Fruit fly (Drosophila melanogaster) whole organism, embryonic: ENCODE results near the gene CG42674.

ENCODE experiments used
- B-H1 ChIP-seq: fragments of 200-800 bp; sonication (Bioruptor generic); IDR thresholded peaks from 3 replicates; pipeline ENCODE4 v1.3.6; 2022; ENCODE audit warnings: missing biosample characterization, missing genetic modification characterization
- BEAF-32 ChIP-seq: fragments of 200-800 bp; sonication (Bioruptor generic); optimal IDR thresholded peaks from 3 replicates; lab custom pipeline; 2017; ENCODE audit warnings: missing biosample characterization, missing genetic modification characterization, mild to moderate bottlenecking, moderate library complexity, missing genetic modification reagents
- Blimp-1 ChIP-seq: fragments of 200-800 bp; sonication (Bioruptor generic); optimal IDR thresholded peaks from 3 replicates; lab custom pipeline; 2018; ENCODE audit warnings: missing biosample characterization, missing genetic modification characterization, mild to moderate bottlenecking, moderate library complexity, missing genetic modification reagents
- CG11695 ChIP-seq: fragments of 200-800 bp; sonication (Bioruptor generic); IDR thresholded peaks from 3 replicates; pipeline ENCODE4 v1.3.6; 2022; ENCODE audit warnings: missing biosample characterization, missing genetic modification characterization
- CG14050 ChIP-seq: fragments of 200-800 bp; sonication (Bioruptor generic); IDR thresholded peaks from 3 replicates; pipeline ENCODE4 v1.3.6; 2022; ENCODE audit warnings: missing biosample characterization, missing genetic modification characterization
- CG14441 ChIP-seq: fragments of 200-800 bp; sonication (Bioruptor generic); IDR thresholded peaks from 2 replicates; pipeline ENCODE4 v1.3.6; 2022; ENCODE audit warnings: missing biosample characterization, missing genetic modification characterization
- CG15601 ChIP-seq: fragments of 200-800 bp; sonication (Bioruptor generic); optimal IDR thresholded peaks from 3 replicates; lab custom pipeline; 2019; ENCODE audit warnings: missing biosample characterization, mild to moderate bottlenecking, missing genetic modification characterization, moderate library complexity
- CG15696 ChIP-seq: fragments of 200-800 bp; sonication (Bioruptor generic); optimal IDR thresholded peaks from 2 replicates; lab custom pipeline; 2019; ENCODE audit warnings: missing biosample characterization, mild to moderate bottlenecking, missing genetic modification characterization, moderate library complexity
- CG1603 ChIP-seq: fragments of 200-800 bp; sonication (Bioruptor generic); optimal IDR thresholded peaks from 2 replicates; lab custom pipeline; 2019; ENCODE audit warnings: missing biosample characterization, mild to moderate bottlenecking, missing genetic modification characterization, moderate library complexity
- CG17829 ChIP-seq: fragments of 200-800 bp; optimal IDR thresholded peaks from 2 replicates; lab custom pipeline; 2019; ENCODE audit warnings: missing biosample characterization, mild to moderate bottlenecking, missing genetic modification characterization, moderate library complexity
- CG2712 ChIP-seq: fragments of 200-800 bp; optimal IDR thresholded peaks from 3 replicates; lab custom pipeline; 2019; ENCODE audit warnings: missing biosample characterization, mild to moderate bottlenecking, missing genetic modification characterization, moderate library complexity
- CG32772 ChIP-seq: fragments of 200-800 bp; sonication (Bioruptor generic); IDR thresholded peaks from 2 replicates; pipeline ENCODE4 v1.3.6; 2022; ENCODE audit warnings: missing biosample characterization, missing genetic modification characterization
- CG9437 ChIP-seq: fragments of 200-800 bp; sonication (Bioruptor generic); optimal IDR thresholded peaks from 2 replicates; lab custom pipeline; 2018; ENCODE audit warnings: missing biosample characterization, mild to moderate bottlenecking, missing genetic modification characterization
- Fer1 ChIP-seq: fragments of 200-800 bp; sonication (Bioruptor generic); optimal IDR thresholded peaks from 2 replicates; lab custom pipeline; 2017; ENCODE audit warnings: missing biosample characterization, mild to moderate bottlenecking, missing genetic modification characterization
- HmgD ChIP-seq: fragments of 200-800 bp; sonication (Bioruptor generic); optimal IDR thresholded peaks from 3 replicates; lab custom pipeline; 2016; ENCODE audit warnings: missing biosample characterization, missing genetic modification characterization
- HmgZ ChIP-seq: fragments of 200-800 bp; sonication (Bioruptor generic); optimal IDR thresholded peaks from 2 replicates; lab custom pipeline; 2018; ENCODE audit warnings: missing biosample characterization, mild to moderate bottlenecking, missing genetic modification characterization
- Hr39 ChIP-seq: fragments of >200 bp; optimal IDR thresholded peaks from 2 replicates; lab custom pipeline; 2017
- Jarid2 ChIP-seq: fragments of 200-800 bp; sonication (Bioruptor generic); optimal IDR thresholded peaks from 3 replicates; lab custom pipeline; 2017; ENCODE audit warnings: mild to moderate bottlenecking, missing biosample characterization, missing genetic modification reagents, missing genetic modification characterization
- Max ChIP-seq: fragments of 200-800 bp; sonication (Bioruptor generic); optimal IDR thresholded peaks from 2 replicates; lab custom pipeline; 2016; ENCODE audit warnings: missing biosample characterization, mild to moderate bottlenecking, missing genetic modification characterization
- Optix ChIP-seq: fragments of 200-800 bp; sonication (Bioruptor generic); IDR thresholded peaks from 3 replicates; pipeline ENCODE4 v1.3.6; 2022; ENCODE audit warnings: missing biosample characterization, missing genetic modification characterization
- Pdp1 ChIP-seq, 2 experiments: fragments of 200-800 bp; sonication (Bioruptor generic); optimal IDR thresholded peaks; 3 replicates each; lab custom pipeline; 2016; ENCODE audit warnings: missing biosample characterization in 2 of 2, missing genetic modification characterization in 2 of 2, mild to moderate bottlenecking in 1 of 2, moderate library complexity in 1 of 2
- Poxn ChIP-seq: fragments of 200-800 bp; sonication (Bioruptor generic); IDR thresholded peaks from 2 replicates; pipeline ENCODE4 v1.3.6; 2022; ENCODE audit warnings: missing biosample characterization, missing genetic modification characterization
- Side ChIP-seq: fragments of 200-800 bp; sonication (Bioruptor generic); optimal IDR thresholded peaks from 2 replicates; lab custom pipeline; 2016; ENCODE audit warnings: missing biosample characterization, missing genetic modification characterization
- Trl ChIP-seq, 3 experiments: fragments of >200 bp in 2 of 3; fragments of 200-800 bp in 1 of 3; sonication (Bioruptor generic) in 1 of 3; optimal IDR thresholded peaks; 2 replicates in 1 of 3; 3 replicates in 2 of 3; lab custom pipeline; 2016 to 2017; ENCODE audit warnings: missing biosample characterization in 1 of 3, missing genetic modification characterization in 1 of 3
- cato ChIP-seq: fragments of 200-800 bp; sonication (Bioruptor generic); optimal IDR thresholded peaks from 2 replicates; lab custom pipeline; 2016; ENCODE audit warnings: missing biosample characterization, missing genetic modification characterization, borderline replicate concordance
- chinmo ChIP-seq: fragments of 200-800 bp; sonication (Bioruptor generic); IDR thresholded peaks from 4 replicates; pipeline ENCODE4 v1.3.6; 2022; ENCODE audit warnings: missing biosample characterization, missing genetic modification characterization; ENCODE audit not compliant: partially characterized antibody
- dan ChIP-seq: fragments of 200-800 bp; sonication (Bioruptor generic); IDR thresholded peaks from 2 replicates; pipeline ENCODE4 v1.3.6; 2022; ENCODE audit warnings: missing biosample characterization, missing genetic modification characterization
- dmrt11E ChIP-seq: fragments of 200-800 bp; sonication (Bioruptor generic); optimal IDR thresholded peaks from 3 replicates; lab custom pipeline; 2018; ENCODE audit warnings: missing biosample characterization, mild to moderate bottlenecking, missing genetic modification characterization, moderate library complexity
- exex ChIP-seq: fragments of 200-800 bp; sonication (Bioruptor generic); optimal IDR thresholded peaks from 4 replicates; lab custom pipeline; 2018; ENCODE audit warnings: missing biosample characterization, mild to moderate bottlenecking, missing genetic modification characterization, moderate library complexity
- fru ChIP-seq: fragments of >200 bp; optimal IDR thresholded peaks from 2 replicates; lab custom pipeline; 2017
- grau ChIP-seq: fragments of 200-800 bp; optimal IDR thresholded peaks from 3 replicates; lab custom pipeline; 2019; ENCODE audit warnings: missing biosample characterization, mild to moderate bottlenecking, missing genetic modification characterization, moderate library complexity
- grn ChIP-seq: fragments of 200-800 bp; sonication (Bioruptor generic); optimal IDR thresholded peaks from 3 replicates; lab custom pipeline; 2017; ENCODE audit warnings: missing biosample characterization, missing genetic modification characterization
- gro ChIP-seq: fragments of 200-800 bp; sonication (Bioruptor generic); optimal IDR thresholded peaks from 2 replicates; lab custom pipeline; 2016; ENCODE audit warnings: missing biosample characterization, missing genetic modification characterization
- gt ChIP-seq: fragments of 200-800 bp; sonication (Bioruptor generic); IDR thresholded peaks from 2 replicates; pipeline ENCODE4 v1.3.6; 2022; ENCODE audit warnings: missing biosample characterization, missing genetic modification characterization
- kay ChIP-seq: fragments of 200-800 bp; sonication (Bioruptor generic); optimal IDR thresholded peaks from 2 replicates; lab custom pipeline; 2016; ENCODE audit warnings: missing biosample characterization, missing genetic modification characterization
- lab ChIP-seq: fragments of 200-800 bp; sonication (Bioruptor generic); optimal IDR thresholded peaks from 3 replicates; lab custom pipeline; 2017; ENCODE audit warnings: missing biosample characterization, missing genetic modification characterization, mild to moderate bottlenecking, moderate library complexity, missing genetic modification reagents
- lilli ChIP-seq: fragments of 200-800 bp; sonication (Bioruptor generic); optimal IDR thresholded peaks from 3 replicates; lab custom pipeline; 2016; ENCODE audit warnings: missing biosample characterization, missing genetic modification characterization
- oc ChIP-seq: fragments of 200-800 bp; sonication (Bioruptor generic); optimal IDR thresholded peaks from 2 replicates; lab custom pipeline; 2018; ENCODE audit warnings: missing biosample characterization, mild to moderate bottlenecking, missing genetic modification characterization, moderate library complexity
- ro ChIP-seq: fragments of 200-800 bp; sonication (Bioruptor generic); IDR thresholded peaks from 2 replicates; pipeline ENCODE4 v1.3.6; 2022; ENCODE audit warnings: missing biosample characterization, missing genetic modification characterization
- salm ChIP-seq: fragments of 200-800 bp; sonication (Bioruptor generic); optimal IDR thresholded peaks from 2 replicates; lab custom pipeline; 2018; ENCODE audit warnings: missing biosample characterization, mild to moderate bottlenecking, missing genetic modification characterization
- sr ChIP-seq: fragments of 200-800 bp; sonication (Bioruptor generic); IDR thresholded peaks from 3 replicates; pipeline ENCODE4 v1.3.6; 2022; ENCODE audit warnings: missing biosample characterization, missing genetic modification characterization
- ttk ChIP-seq: fragments of 200-800 bp; sonication (Bioruptor generic); IDR thresholded peaks from 2 replicates; pipeline ENCODE4 v2.1.2; 2022; ENCODE audit warnings: missing biosample characterization, missing genetic modification characterization
- vnd ChIP-seq: fragments of 200-800 bp; sonication (Bioruptor generic); IDR thresholded peaks from 3 replicates; pipeline ENCODE4 v1.3.6; 2022; ENCODE audit warnings: missing biosample characterization, missing genetic modification characterization; ENCODE audit not compliant: partially characterized antibody
- vvl ChIP-seq: fragments of 200-800 bp; sonication (Bioruptor generic); IDR thresholded peaks from 2 replicates; pipeline ENCODE4 v1.3.6; 2022; ENCODE audit warnings: missing biosample characterization, missing genetic modification characterization

CG42674 gene

DNA sequence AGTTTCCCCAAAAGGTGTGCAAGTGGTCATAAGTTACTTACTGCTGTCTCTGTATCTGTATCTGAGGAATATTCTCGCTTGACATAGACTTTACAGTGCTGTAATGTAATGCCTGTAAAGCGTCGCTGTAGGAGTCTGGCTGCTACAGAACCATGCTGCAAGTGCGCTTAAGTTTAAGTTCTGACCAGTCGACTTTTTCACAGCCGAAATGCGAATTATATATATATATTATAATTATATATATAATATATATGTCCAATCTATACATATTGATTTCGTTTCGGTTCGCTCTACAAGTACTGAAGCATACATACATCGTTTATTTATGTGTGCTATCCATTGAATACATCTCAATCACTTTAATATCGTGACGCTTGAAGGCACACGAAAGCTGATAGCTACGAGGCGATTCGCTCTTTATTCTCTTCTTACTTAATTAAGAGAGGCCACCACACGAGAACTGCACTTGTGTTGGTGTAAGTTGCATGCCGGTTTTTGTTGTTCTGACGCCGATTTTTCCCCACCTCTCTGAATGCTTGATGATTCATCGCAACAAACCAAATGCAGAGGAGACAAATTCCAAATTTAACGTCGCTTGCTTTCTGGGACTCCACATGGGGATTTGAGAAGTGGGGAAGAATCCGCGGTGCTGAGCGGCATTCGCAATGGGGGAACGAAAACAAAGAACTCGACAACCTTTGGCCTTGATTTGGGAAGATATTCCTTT is 11.7 kb downstream of the CG42674 start (continued):
- TF ChIP-seq dmrt11E (tag; lab: Kevin White, UChicago) (no peak), BEAF-32 (peak; percentile 16), lab (GFP tag; lab: Kevin White, UChicago) (no peak), HmgD (GFP tag; lab: Kevin White, UChicago) (no peak)

DNA sequence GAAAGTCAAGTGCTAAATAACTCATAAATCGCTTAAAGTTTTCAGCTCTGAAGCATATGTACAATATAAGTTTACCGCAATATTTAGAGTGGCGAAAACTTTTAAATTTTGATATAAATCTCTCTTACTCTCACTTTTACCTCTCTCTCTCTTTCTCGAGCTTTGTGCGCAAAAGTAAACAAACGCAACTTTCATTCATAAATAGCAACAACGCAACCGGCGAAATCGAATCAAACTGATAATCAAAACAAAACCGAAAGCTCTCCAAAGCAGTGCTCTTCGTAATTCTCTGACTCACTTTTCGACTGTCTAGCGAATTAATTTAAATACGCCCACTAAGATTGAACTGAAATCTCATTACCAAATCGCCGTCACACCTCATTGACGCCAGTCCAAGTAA is 12.2 kb downstream of the CG42674 start:
- TF ChIP-seq chinmo (GFP tag; lab: Robert Waterston, UW) (0 out of 4 replicates have a peak, but pooled peaks have one; percentile 47), exex (tag; lab: Kevin White, UChicago) (peak; percentile 6), Trl (optimal IDR thresholded peaks at IDR 0.05; lab: Kevin White, UChicago) (peak; percentile 35 to 58), Trl (GFP tag; optimal IDR thresholded peaks at IDR 0.05; lab: Kevin White, UChicago) (no peak), ro (GFP tag; lab: Robert Waterston, UW) (no peak), sr (GFP tag; lab: Robert Waterston, UW) (0 out of 3 replicates have a peak, but pooled peaks have one; percentile 27), grn (GFP tag; lab: Kevin White, UChicago) (peak; percentile 60), vvl (GFP tag; lab: Robert Waterston, UW) (peak; percentile 9; the same call in 1 of the 2 replicates), Pdp1 (GFP tag; optimal IDR thresholded peaks at IDR 0.05; lab: Kevin White, UChicago) (peak in 1 of 2 experiments; percentile 42), CG2712 (tag; lab: Kevin White, UChicago) (no peak), ttk (GFP tag; lab: Robert Waterston, UW) (no peak), Blimp-1 (GFP tag; lab: Kevin White, UChicago) (peak; percentile 32)
- TF ChIP-seq, all 482 proteins: peak for 8

- TF ChIP-seq lilli (GFP tag; lab: Kevin White, UChicago): peak; percentile 79
- no peak for TF ChIP-seq Poxn
- TF ChIP-seq HmgD (GFP tag; lab: Kevin White, UChicago): no peak
- peak; percentile 58 for TF ChIP-seq cato (GFP tag; lab: Kevin White, UChicago)
- no peak for TF ChIP-seq CG17829
- no peak; the same call in 1 of the 2 replicates for TF ChIP-seq CG14441 (GFP tag; lab: Robert Waterston, UW)
- no peak for TF ChIP-seq dan (GFP tag; lab: Robert Waterston, UW)
- no peak for TF ChIP-seq salm (tag; lab: Kevin White, UChicago)
- TF ChIP-seq Fer1 (GFP tag; lab: Kevin White, UChicago): peak; percentile 69
- no peak for TF ChIP-seq vnd
- no peak for TF ChIP-seq kay (GFP tag; lab: Kevin White, UChicago)
- TF ChIP-seq CG15601: no peak
- no peak for TF ChIP-seq fru (lab: Kevin White, UChicago)
- peak; percentile 32; the same call in 1 of the 3 replicates for TF ChIP-seq CG14050 (GFP tag; lab: Robert Waterston, UW)
- no peak for TF ChIP-seq gt
- peak; percentile 20; the same call in 1 of the 3 replicates for TF ChIP-seq Optix (GFP tag; lab: Robert Waterston, UW)
- no peak for TF ChIP-seq CG1603
- peak; percentile 82 for TF ChIP-seq grau (tag; lab: Kevin White, UChicago)
- no peak for TF ChIP-seq B-H1
- 0 out of 3 replicates have a peak, but pooled peaks have one; percentile 34 for TF ChIP-seq CG11695 (GFP tag; lab: Robert Waterston, UW)
- peak; percentile 33 for TF ChIP-seq HmgZ (tag; lab: Kevin White, UChicago)
- TF ChIP-seq gro (GFP tag; lab: Kevin White, UChicago): no peak
- peak; percentile 5 for TF ChIP-seq Max (GFP tag; lab: Kevin White, UChicago)
- peak; percentile 44 for TF ChIP-seq Jarid2
- no peak for TF ChIP-seq Hr39
- TF ChIP-seq Side: no peak
- TF ChIP-seq CG15696: no peak
- TF ChIP-seq CG9437 (GFP tag; lab: Kevin White, UChicago): peak; percentile 59
- peak; percentile 13 for TF ChIP-seq CG2712 (tag; lab: Kevin White, UChicago)
- no peak for TF ChIP-seq oc (tag; lab: Kevin White, UChicago)
- TF ChIP-seq CG32772 (GFP tag; lab: Robert Waterston, UW): no peak
Measured at dm6 chr3L:20185206-20185868, 12.8 kb downstream of the CG42674 start.
